Worm (Caenorhabditis elegans) whole organism, L3 larva: ENCODE results near the gene abts-4.

Source experiments
- R02D3.7 ChIP-seq: fragments of 150-350 bp; optimal IDR thresholded peaks from 2 replicates; lab custom pipeline; 2014; ENCODE audit warnings: missing biosample characterization, missing genetic modification characterization
- ama-1 ChIP-seq: fragments of 150-350 bp; optimal IDR thresholded peaks from 2 replicates; lab custom pipeline; 2018
- ceh-16 ChIP-seq: sonication (generic microtip); optimal IDR thresholded peaks from 2 replicates; lab custom pipeline; 2017; ENCODE audit warnings: missing biosample characterization, missing genetic modification characterization
- ceh-28 ChIP-seq: fragments of 150-350 bp; optimal IDR thresholded peaks from 2 replicates; lab custom pipeline; 2014; ENCODE audit warnings: missing biosample characterization, missing genetic modification reagents, missing genetic modification characterization
- ceh-82 ChIP-seq: fragments of 150-350 bp; optimal IDR thresholded peaks from 2 replicates; lab custom pipeline; 2014; ENCODE audit warnings: missing biosample characterization, missing genetic modification characterization
- ceh-9 ChIP-seq: sonication (generic microtip); optimal IDR thresholded peaks from 2 replicates; lab custom pipeline; 2018; ENCODE audit warnings: missing biosample characterization, missing genetic modification characterization
- egl-27 ChIP-seq: sonication (generic microtip); optimal IDR thresholded peaks from 4 replicates; lab custom pipeline; 2017; ENCODE audit warnings: missing biosample characterization, missing genetic modification reagents, missing genetic modification characterization
- egl-5 ChIP-seq: fragments of 150-350 bp; optimal IDR thresholded peaks from 2 replicates; lab custom pipeline; 2017; ENCODE audit warnings: missing biosample characterization, missing genetic modification reagents, missing genetic modification characterization, inconsistent platforms
- elt-1 ChIP-seq: fragments of 150-350 bp; optimal IDR thresholded peaks from 2 replicates; lab custom pipeline; 2014; ENCODE audit warnings: missing biosample characterization, missing genetic modification characterization
- elt-2 ChIP-seq: sonication (generic microtip); optimal IDR thresholded peaks from 2 replicates; lab custom pipeline; 2016; ENCODE audit warnings: missing genetic modification reagents, mild to moderate bottlenecking, missing genetic modification characterization, missing compliant biosample characterization
- elt-3 ChIP-seq, 3 experiments: fragments of 150-350 bp in 1 of 3; sonication (generic microtip) in 2 of 3; optimal IDR thresholded peaks; 2 replicates in 2 of 3; 4 replicates in 1 of 3; lab custom pipeline; 2014 to 2017; ENCODE audit warnings: missing biosample characterization in 3 of 3, missing genetic modification characterization in 3 of 3
- fkh-2 ChIP-seq: fragments of 150-350 bp; optimal IDR thresholded peaks from 2 replicates; lab custom pipeline; 2014; ENCODE audit warnings: missing biosample characterization, missing genetic modification reagents, missing genetic modification characterization
- hmg-11 ChIP-seq: sonication (generic microtip); optimal IDR thresholded peaks from 2 replicates; lab custom pipeline; 2016; ENCODE audit warnings: missing genetic modification characterization, missing compliant biosample characterization
- jun-1 ChIP-seq: fragments of 150-350 bp; optimal IDR thresholded peaks from 2 replicates; lab custom pipeline; 2014; ENCODE audit warnings: missing biosample characterization, missing genetic modification reagents, missing genetic modification characterization
- lin-15B ChIP-seq: fragments of 150-350 bp; optimal IDR thresholded peaks from 2 replicates; lab custom pipeline; 2014; ENCODE audit warnings: missing biosample characterization, missing genetic modification characterization
- lin-39 ChIP-seq: fragments of 150-350 bp; optimal IDR thresholded peaks from 2 replicates; lab custom pipeline; 2018; ENCODE audit warnings: missing biosample characterization, missing genetic modification reagents, missing genetic modification characterization
- lsy-12 ChIP-seq: sonication (generic microtip); optimal IDR thresholded peaks from 2 replicates; lab custom pipeline; 2016; ENCODE audit warnings: mild to moderate bottlenecking, missing genetic modification characterization, missing compliant biosample characterization
- mml-1 ChIP-seq: fragments of 150-350 bp; sonication (generic microtip); optimal IDR thresholded peaks from 3 replicates; lab custom pipeline; 2014; ENCODE audit warnings: missing biosample characterization, missing genetic modification characterization
- nfya-1 ChIP-seq: sonication (generic microtip); optimal IDR thresholded peaks from 2 replicates; lab custom pipeline; 2017; ENCODE audit warnings: missing genetic modification characterization, mild to moderate bottlenecking, missing compliant biosample characterization, antibody characterized with exemption, moderate library complexity; ENCODE audit not compliant: insufficient read depth
- nhr-11 ChIP-seq: fragments of 150-350 bp; optimal IDR thresholded peaks from 2 replicates; lab custom pipeline; 2014; ENCODE audit warnings: missing biosample characterization, missing genetic modification characterization
- nhr-12 ChIP-seq: fragments of 150-350 bp; optimal IDR thresholded peaks from 2 replicates; lab custom pipeline; 2014; ENCODE audit warnings: missing biosample characterization, missing genetic modification characterization
- nhr-23 ChIP-seq: fragments of 150-350 bp; optimal IDR thresholded peaks from 2 replicates; lab custom pipeline; 2014; ENCODE audit warnings: missing biosample characterization, missing genetic modification reagents, missing genetic modification characterization
- nhr-237 ChIP-seq: fragments of 150-350 bp; optimal IDR thresholded peaks from 2 replicates; lab custom pipeline; 2014; ENCODE audit warnings: missing biosample characterization, missing genetic modification characterization
- nhr-25 ChIP-seq: sonication (generic microtip); optimal IDR thresholded peaks from 2 replicates; lab custom pipeline; 2017; ENCODE audit warnings: missing biosample characterization, missing genetic modification characterization
- nhr-43 ChIP-seq: sonication (generic microtip); optimal IDR thresholded peaks from 2 replicates; lab custom pipeline; 2016; ENCODE audit warnings: mild to moderate bottlenecking, missing genetic modification characterization, missing compliant biosample characterization; ENCODE audit not compliant: poor library complexity, severe bottlenecking
- nhr-77 ChIP-seq: fragments of 150-350 bp; optimal IDR thresholded peaks from 2 replicates; lab custom pipeline; 2014; ENCODE audit warnings: missing biosample characterization, missing genetic modification characterization
- pha-4 ChIP-seq: fragments of 150-350 bp; optimal IDR thresholded peaks from 2 replicates; lab custom pipeline; 2014; ENCODE audit warnings: missing biosample characterization, missing genetic modification reagents, missing genetic modification characterization
- pqm-1 ChIP-seq: fragments of 150-350 bp; optimal IDR thresholded peaks from 2 replicates; lab custom pipeline; 2017; ENCODE audit warnings: missing biosample characterization, missing genetic modification characterization, inconsistent platforms
- skn-1 ChIP-seq: fragments of 150-350 bp; optimal IDR thresholded peaks from 2 replicates; lab custom pipeline; 2014; ENCODE audit warnings: missing biosample characterization, missing genetic modification characterization
- snpc-4 ChIP-seq: fragments of 150-350 bp; optimal IDR thresholded peaks from 2 replicates; lab custom pipeline; 2014; ENCODE audit warnings: missing biosample characterization, missing genetic modification characterization
- unc-39 ChIP-seq: sonication (generic microtip); optimal IDR thresholded peaks from 4 replicates; lab custom pipeline; 2017; ENCODE audit warnings: missing biosample characterization, missing genetic modification characterization
- unc-62 ChIP-seq: fragments of 150-350 bp; sonication (generic microtip); optimal IDR thresholded peaks from 4 replicates; lab custom pipeline; 2014; ENCODE audit warnings: missing biosample characterization, missing genetic modification reagents, missing genetic modification characterization
- zag-1 ChIP-seq: fragments of 150-350 bp; optimal IDR thresholded peaks from 2 replicates; lab custom pipeline; 2014; ENCODE audit warnings: missing biosample characterization, missing genetic modification characterization
- ztf-11 ChIP-seq: fragments of 150-350 bp; optimal IDR thresholded peaks from 2 replicates; lab custom pipeline; 2014; ENCODE audit warnings: missing biosample characterization, missing genetic modification characterization
- ztf-4 ChIP-seq: fragments of 150-350 bp; optimal IDR thresholded peaks from 2 replicates; lab custom pipeline; 2014; ENCODE audit warnings: missing biosample characterization, missing genetic modification characterization

abts-4 gene

ce11 chrX:6805427-6805826, 43.9 kb upstream of the abts-4 start:
- peak; percentile 86 for TF ChIP-seq elt-1
- no peak for TF ChIP-seq lin-39 (tag; lab: Kevin White, UChicago)

ce11 chrX:6804857-6805256, 43.3 kb upstream of the abts-4 start:
- TF ChIP-seq pqm-1 (tag; lab: Kevin White, UChicago) (peak; percentile 79), jun-1 (tag; lab: Kevin White, UChicago) (peak; percentile 70), ztf-4 (tag; lab: Kevin White, UChicago) (no peak), lin-15B (tag; lab: Kevin White, UChicago) (peak; percentile 44), egl-5 (tag; lab: Kevin White, UChicago) (peak; percentile 69), elt-2 (tag; lab: Kevin White, UChicago) (peak; percentile 85), zag-1 (tag; lab: Kevin White, UChicago) (no peak), ceh-28 (tag; lab: Kevin White, UChicago) (peak; percentile 68), snpc-4 (peak; percentile 4), nhr-25 (tag; lab: Kevin White, UChicago) (peak; percentile 15), skn-1 (tag; lab: Kevin White, UChicago) (peak; percentile 51), nfya-1 (peak; percentile 80), nhr-23 (tag; lab: Kevin White, UChicago) (peak; percentile 47), hmg-11 (tag; lab: Kevin White, UChicago) (peak; percentile 22), ama-1 (peak; percentile 46), R02D3.7 (tag; lab: Kevin White, UChicago) (no peak), pha-4 (tag; lab: Kevin White, UChicago) (peak; percentile 83), nhr-237 (tag; lab: Kevin White, UChicago) (no peak), unc-39 (tag; lab: Kevin White, UChicago) (no peak)

ce11 chrX:6804405-6804804, 42.9 kb upstream of the abts-4 start:
- TF ChIP-seq lsy-12 (tag; lab: Kevin White, UChicago) (no peak), pqm-1 (tag; lab: Kevin White, UChicago) (no peak), ceh-16 (tag; lab: Kevin White, UChicago) (no peak), jun-1 (tag; lab: Kevin White, UChicago) (no peak), elt-3 (tag; optimal IDR thresholded peaks at IDR 0.05; lab: Kevin White, UChicago) (no peak), nhr-43 (tag; lab: Kevin White, UChicago) (no peak), nhr-11 (no peak), ztf-11 (tag; lab: Kevin White, UChicago) (no peak), unc-62 (no peak), fkh-2 (no peak), nhr-77 (tag; lab: Kevin White, UChicago) (no peak), ztf-4 (tag; lab: Kevin White, UChicago) (no peak)

- TF ChIP-seq ceh-16 (tag; lab: Kevin White, UChicago) (no peak), jun-1 (tag; lab: Kevin White, UChicago) (no peak), ztf-11 (tag; lab: Kevin White, UChicago) (no peak), mml-1 (tag; lab: Kevin White, UChicago) (no peak), elt-1 (no peak), nhr-12 (tag; lab: Kevin White, UChicago) (no peak), ceh-9 (tag; lab: Kevin White, UChicago) (no peak), egl-27 (tag; lab: Kevin White, UChicago) (no peak)
Measured at ce11 chrX:6801546-6801945, 40.0 kb upstream of the abts-4 start.

- peak; percentile 1 for TF ChIP-seq pqm-1 (tag; lab: Kevin White, UChicago)
- TF ChIP-seq nhr-25 (tag; lab: Kevin White, UChicago) = no peak
- peak; percentile 48 for TF ChIP-seq elt-2 (tag; lab: Kevin White, UChicago)
- TF ChIP-seq ceh-82 (tag; lab: Kevin White, UChicago) = no peak
- TF ChIP-seq lin-15B (tag; lab: Kevin White, UChicago) = no peak
- TF ChIP-seq ceh-16 (tag; lab: Kevin White, UChicago) = no peak
- no peak for TF ChIP-seq R02D3.7 (tag; lab: Kevin White, UChicago)
Measured at ce11 chrX:6799776-6800175, 38.2 kb upstream of the abts-4 start, which contains the start of gene M03A8.3. TSS of gene M03A8.3 (plus strand) at chrX:6800053.
